Worm (Caenorhabditis elegans): ENCODE data around the gene F08G12.5.

The F08G12.5 gene

DNA sequence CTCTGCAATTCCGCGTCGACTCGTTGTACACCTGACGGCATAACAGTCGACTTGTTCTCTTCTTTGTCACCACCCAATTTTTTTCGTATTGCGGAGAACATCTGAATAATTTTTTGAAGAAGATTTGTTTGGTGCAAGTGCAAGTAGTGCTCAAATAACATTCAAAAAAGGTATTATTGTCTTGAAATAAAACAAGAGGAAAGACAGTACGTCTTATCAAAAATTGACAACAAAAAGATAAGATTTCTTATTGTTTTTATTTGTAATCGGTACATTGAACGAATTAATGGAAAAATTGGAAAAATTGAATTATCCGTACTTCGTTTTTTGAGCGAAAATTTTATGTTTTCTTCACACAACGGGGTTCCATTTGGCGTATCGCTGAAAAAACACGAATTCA, 4.3 kb downstream of the F08G12.5 start, which contains the start of gene F08G12.1:
TSS of gene F08G12.1 (minus strand) at position 101 of the 400 bp plus-strand sequence.
- no peak for TF ChIP-seq K09A11.1 (tag; optimal IDR thresholded peaks at IDR 0.05; ENCODE audit: insufficient read depth)
- TF ChIP-seq ceh-45 (GFP tag; IDR thresholded peaks at IDR 0.05) = no peak
- TF ChIP-seq elt-4 (tag; optimal IDR thresholded peaks at IDR 0.05) = no peak
- TF ChIP-seq che-1 (tag; optimal IDR thresholded peaks at IDR 0.05) = no peak
- no peak for TF ChIP-seq nfya-1 (tag; optimal IDR thresholded peaks at IDR 0.05)
- no peak for TF ChIP-seq odd-2 (tag; optimal IDR thresholded peaks at IDR 0.05)
- TF ChIP-seq lin-11 (tag; optimal IDR thresholded peaks at IDR 0.05) = no peak
- TF ChIP-seq ztf-16 (tag; optimal IDR thresholded peaks at IDR 0.05) = no peak
- no peak for TF ChIP-seq Y22D7AL.16 (tag; optimal IDR thresholded peaks at IDR 0.05)
- no peak for TF ChIP-seq pag-3 (tag; optimal IDR thresholded peaks at IDR 0.05; ENCODE audit: borderline replicate concordance)
- TF ChIP-seq ceh-19 (GFP tag; optimal IDR thresholded peaks at IDR 0.05) = no peak
- no peak for TF ChIP-seq ceh-6 (GFP tag; optimal IDR thresholded peaks at IDR 0.05)
- no peak for TF ChIP-seq pat-9 (tag; optimal IDR thresholded peaks at IDR 0.05)
- no peak for TF ChIP-seq C38D4.7 (GFP tag; optimal IDR thresholded peaks at IDR 0.05)
- TF ChIP-seq syd-9 (tag; optimal IDR thresholded peaks at IDR 0.05) = no peak
- TF ChIP-seq unc-42 (tag; optimal IDR thresholded peaks at IDR 0.05) = no peak
- no peak for TF ChIP-seq ahr-1 (tag; optimal IDR thresholded peaks at IDR 0.05)
- no peak for TF ChIP-seq ceh-30 (tag; optimal IDR thresholded peaks at IDR 0.05)
- no peak for TF ChIP-seq ceh-22 (tag; optimal IDR thresholded peaks at IDR 0.05)

DNA sequence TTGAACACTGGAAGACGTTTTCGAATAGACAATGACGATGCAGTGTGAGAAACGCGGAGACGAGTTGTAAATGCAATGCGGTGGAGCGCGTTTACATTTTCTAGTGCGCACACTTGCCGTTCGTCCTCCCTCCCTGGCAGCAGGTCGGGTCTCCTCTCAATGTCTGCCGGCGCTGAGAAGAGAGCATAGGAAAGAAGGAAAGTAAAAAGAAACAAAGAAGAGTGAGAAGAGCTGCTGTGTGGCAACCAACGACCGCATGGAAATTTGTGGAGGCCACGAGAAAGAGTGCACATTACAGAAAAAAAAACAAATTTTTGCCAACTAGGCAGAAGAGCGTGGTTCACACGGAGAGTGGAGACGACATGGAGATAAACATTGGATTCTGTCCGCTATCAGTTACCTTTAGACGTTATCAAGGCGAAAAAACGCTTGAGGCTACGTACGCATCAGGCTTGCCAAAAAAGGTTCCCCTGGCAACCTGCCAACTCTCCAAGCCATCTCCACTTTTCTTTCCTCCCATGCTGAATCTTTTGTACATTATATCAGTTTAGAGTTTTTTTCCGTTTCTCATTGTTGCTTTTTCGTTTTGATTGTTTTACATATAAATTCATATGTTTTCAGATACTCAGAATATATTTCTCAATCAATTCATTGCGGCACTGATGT, 10.3 kb downstream of the F08G12.5 start, which contains the start of the genes snrp-40.1 and F08G12.3:
TSS of gene snrp-40.1 (minus strand) at position 143 of the 666 bp plus-strand sequence.
TSS of gene F08G12.3 (plus strand) at position 616 of the 666 bp plus-strand sequence.
- TF ChIP-seq nhr-11 (tag; optimal IDR thresholded peaks at IDR 0.05) (no peak), ama-1 (optimal IDR thresholded peaks at IDR 0.05) (no peak), syd-9 (tag; optimal IDR thresholded peaks at IDR 0.05) (peak; percentile 10), fkh-6 (tag; optimal IDR thresholded peaks at IDR 0.05) (no peak), ceh-14 (tag; optimal IDR thresholded peaks at IDR 0.05) (peak; percentile 63), pag-3 (tag; optimal IDR thresholded peaks at IDR 0.05; ENCODE audit: borderline replicate concordance) (no peak), sdc-2 (tag; optimal IDR thresholded peaks at IDR 0.05) (peak; percentile 49), C08G9.2 (tag; optimal IDR thresholded peaks at IDR 0.05) (peak; percentile 33), pqm-1 (tag; optimal IDR thresholded peaks at IDR 0.05) (no peak), rnt-1 (tag; optimal IDR thresholded peaks at IDR 0.05) (peak; percentile 51), pha-2 (tag; optimal IDR thresholded peaks at IDR 0.05) (no peak), eyg-1 (tag; optimal IDR thresholded peaks at IDR 0.05) (no peak), lim-6 (tag; optimal IDR thresholded peaks at IDR 0.05) (no peak), C38D4.7 (GFP tag; optimal IDR thresholded peaks at IDR 0.05) (no peak), sox-4 (tag; optimal IDR thresholded peaks at IDR 0.05) (no peak), tbx-7 (tag; optimal IDR thresholded peaks at IDR 0.05) (no peak), npax-4 (tag; optimal IDR thresholded peaks at IDR 0.05) (no peak), ceh-6 (GFP tag; optimal IDR thresholded peaks at IDR 0.05) (no peak), T23F11.4 (GFP tag; optimal IDR thresholded peaks at IDR 0.05) (no peak), ceh-19 (GFP tag; optimal IDR thresholded peaks at IDR 0.05) (peak; percentile 41), gmeb-2 (tag; optimal IDR thresholded peaks at IDR 0.05) (no peak), tbx-2 (tag; optimal IDR thresholded peaks at IDR 0.05) (peak; percentile 86), ahr-1 (tag; optimal IDR thresholded peaks at IDR 0.05) (no peak), K09A11.1 (tag; optimal IDR thresholded peaks at IDR 0.05; ENCODE audit: insufficient read depth) (no peak), che-1 (tag; optimal IDR thresholded peaks at IDR 0.05) (no peak), nhr-232 (tag; optimal IDR thresholded peaks at IDR 0.05) (no peak), fkh-10 (GFP tag; optimal IDR thresholded peaks at IDR 0.05) (no peak), hlh-30 (tag; optimal IDR thresholded peaks at IDR 0.05; ENCODE audit: insufficient read depth) (peak; percentile 65), odd-2 (tag; optimal IDR thresholded peaks at IDR 0.05) (no peak), pros-1 (tag; optimal IDR thresholded peaks at IDR 0.05) (peak; percentile 44), unc-3 (GFP tag; conservative IDR thresholded peaks at IDR 0.05) (no peak), unc-3 (tag; optimal IDR thresholded peaks at IDR 0.05) (no peak), hlh-8 (tag; optimal IDR thresholded peaks at IDR 0.05) (no peak), pax-1 (tag; optimal IDR thresholded peaks at IDR 0.05) (no peak), pha-4 (tag; optimal IDR thresholded peaks at IDR 0.05) (no peak), ceh-48 (tag; optimal IDR thresholded peaks at IDR 0.05) (no peak), mec-3 (tag; optimal IDR thresholded peaks at IDR 0.05; ENCODE audit: borderline replicate concordance) (no peak), madf-2 (tag; optimal IDR thresholded peaks at IDR 0.05) (peak; percentile 22), dmd-4 (tag; optimal IDR thresholded peaks at IDR 0.05; ENCODE audit: borderline replicate concordance) (peak; percentile 3), ceh-9 (tag; optimal IDR thresholded peaks at IDR 0.05) (no peak)
